Worm (Caenorhabditis elegans): ENCODE results near the gene irld-36.

DNA sequence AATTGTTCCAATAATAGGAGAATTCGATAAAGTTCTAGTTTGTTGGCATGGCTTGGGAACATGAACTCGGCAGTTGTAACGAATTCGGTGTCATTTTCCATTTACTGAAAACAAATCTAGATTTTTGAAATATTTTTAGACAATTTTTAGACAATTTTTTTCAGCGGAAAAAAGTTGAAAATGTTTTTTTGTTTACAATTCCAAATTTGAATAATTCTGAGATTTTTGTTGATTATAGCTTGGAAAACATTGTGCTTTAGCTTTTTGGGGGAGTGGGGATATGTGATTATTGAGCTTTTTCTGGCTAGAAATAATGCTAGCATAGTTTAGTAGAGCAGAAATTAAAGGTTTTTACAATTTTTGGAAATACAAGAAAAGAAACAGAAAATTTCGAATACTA is 10.3 kb upstream of the irld-36 start, which contains the start of gene srw-97:
- no peak for TF ChIP-seq pha-4 (tag; optimal IDR thresholded peaks at IDR 0.05)
- no peak for TF ChIP-seq pag-3 (tag; optimal IDR thresholded peaks at IDR 0.05; ENCODE audit: borderline replicate concordance)
- no peak for TF ChIP-seq elt-4 (tag; optimal IDR thresholded peaks at IDR 0.05)
- TF ChIP-seq ama-1 (optimal IDR thresholded peaks at IDR 0.05) = no peak
- no peak for TF ChIP-seq ceh-34 (tag; optimal IDR thresholded peaks at IDR 0.05)

Measured in whole organism, late embryonic.